Fruit fly (Drosophila melanogaster) whole organism, prepupa: Measurements from ENCODE around the gene tbc.

ENCODE experiments used
- CG10631 ChIP-seq: fragments of 200-800 bp; sonication (Bioruptor generic); optimal IDR thresholded peaks from 2 replicates; lab custom pipeline; 2016; ENCODE audit warnings: missing biosample characterization, missing genetic modification characterization
- CG10669 ChIP-seq: fragments of 200-800 bp; sonication (Bioruptor generic); optimal IDR thresholded peaks from 3 replicates; lab custom pipeline; 2018; ENCODE audit warnings: missing biosample characterization, mild to moderate bottlenecking, missing genetic modification characterization, moderate library complexity
- CG11294 ChIP-seq: fragments of 200-800 bp; sonication (Bioruptor generic); IDR thresholded peaks from 2 replicates; pipeline ENCODE4 v1.3.6; 2022; ENCODE audit warnings: missing biosample characterization, missing genetic modification characterization
- CG11762 ChIP-seq: fragments of 200-800 bp; sonication (Bioruptor generic); optimal IDR thresholded peaks from 3 replicates; lab custom pipeline; 2016; ENCODE audit warnings: missing biosample characterization, missing genetic modification characterization; ENCODE audit not compliant: insufficient read depth
- CG11902 ChIP-seq: fragments of 200-800 bp; sonication (Bioruptor generic); optimal IDR thresholded peaks from 3 replicates; lab custom pipeline; 2016; ENCODE audit warnings: missing biosample characterization, missing genetic modification characterization
- CG15336 ChIP-seq: fragments of 200-800 bp; sonication (Bioruptor generic); IDR thresholded peaks from 2 replicates; pipeline ENCODE4 v1.3.6; 2022; ENCODE audit warnings: missing biosample characterization, missing genetic modification characterization
- CG1621 ChIP-seq: fragments of 200-800 bp; sonication (Bioruptor generic); optimal IDR thresholded peaks from 3 replicates; lab custom pipeline; 2018; ENCODE audit warnings: missing biosample characterization, mild to moderate bottlenecking, missing genetic modification characterization
- CG16779 ChIP-seq: fragments of 200-800 bp; sonication (Bioruptor generic); optimal IDR thresholded peaks from 3 replicates; lab custom pipeline; 2017; ENCODE audit warnings: missing biosample characterization, mild to moderate bottlenecking, missing genetic modification characterization
- CG31627 ChIP-seq: fragments of 200-800 bp; sonication (Bioruptor generic); optimal IDR thresholded peaks from 3 replicates; lab custom pipeline; 2016; ENCODE audit warnings: missing biosample characterization, missing genetic modification characterization
- CG32006 ChIP-seq: fragments of 200-800 bp; sonication (Bioruptor generic); optimal IDR thresholded peaks from 3 replicates; lab custom pipeline; 2017; ENCODE audit warnings: missing biosample characterization, mild to moderate bottlenecking, missing genetic modification characterization
- CG3919 ChIP-seq: fragments of 200-800 bp; sonication (Bioruptor generic); optimal IDR thresholded peaks from 3 replicates; lab custom pipeline; 2016; ENCODE audit warnings: missing biosample characterization, missing genetic modification characterization
- CG6163 ChIP-seq: fragments of 200-800 bp; sonication (Bioruptor generic); IDR thresholded peaks from 3 replicates; pipeline ENCODE4 v1.3.6; 2022; ENCODE audit warnings: missing biosample characterization, missing genetic modification characterization
- CG6276 ChIP-seq: fragments of 200-800 bp; sonication (Bioruptor generic); optimal IDR thresholded peaks from 2 replicates; lab custom pipeline; 2017; ENCODE audit warnings: missing biosample characterization, mild to moderate bottlenecking, missing genetic modification characterization
- CG6808 ChIP-seq: fragments of 200-800 bp; sonication (Bioruptor generic); optimal IDR thresholded peaks from 3 replicates; lab custom pipeline; 2017; ENCODE audit warnings: missing biosample characterization, missing genetic modification characterization, mild to moderate bottlenecking, moderate library complexity, missing genetic modification reagents
- CG6854 ChIP-seq: fragments of 200-800 bp; sonication (Bioruptor generic); optimal IDR thresholded peaks from 2 replicates; lab custom pipeline; 2017; ENCODE audit warnings: missing biosample characterization, mild to moderate bottlenecking, missing genetic modification characterization
- CG8632 ChIP-seq: fragments of 200-800 bp; sonication (Bioruptor generic); optimal IDR thresholded peaks from 3 replicates; lab custom pipeline; 2016; ENCODE audit warnings: missing biosample characterization, missing genetic modification characterization
- CG9139 ChIP-seq: fragments of 200-800 bp; sonication (Bioruptor generic); optimal IDR thresholded peaks from 3 replicates; lab custom pipeline; 2017; ENCODE audit warnings: missing biosample characterization, mild to moderate bottlenecking, missing genetic modification characterization
- Eip75B ChIP-seq: fragments of 200-800 bp; sonication (Bioruptor generic); optimal IDR thresholded peaks from 3 replicates; lab custom pipeline; 2016; ENCODE audit warnings: missing biosample characterization, missing genetic modification characterization
- Eip78C ChIP-seq: fragments of 200-800 bp; sonication (Bioruptor generic); peaks from one replicate; lab custom pipeline; 2016; ENCODE audit warnings: missing biosample characterization, missing genetic modification characterization
- Eip93F ChIP-seq: fragments of 200-800 bp; sonication (Bioruptor generic); optimal IDR thresholded peaks from 2 replicates; lab custom pipeline; 2016; ENCODE audit warnings: missing biosample characterization, mild to moderate bottlenecking, missing genetic modification characterization
- Ets21C ChIP-seq: fragments of 200-800 bp; sonication (Bioruptor generic); optimal IDR thresholded peaks from 3 replicates; lab custom pipeline; 2016; ENCODE audit warnings: missing biosample characterization, missing genetic modification characterization
- Gug ChIP-seq: fragments of 200-800 bp; sonication (Bioruptor generic); IDR thresholded peaks from 2 replicates; pipeline ENCODE4 v1.3.6; 2022; ENCODE audit warnings: missing biosample characterization, missing genetic modification characterization
- Hr38 ChIP-seq: sonication (Bioruptor generic); optimal IDR thresholded peaks from 2 replicates; lab custom pipeline; 2016; ENCODE audit warnings: missing biosample characterization, missing genetic modification characterization
- Hr39 ChIP-seq: fragments of 200-800 bp; sonication (Bioruptor generic); optimal IDR thresholded peaks from 2 replicates; lab custom pipeline; 2016; ENCODE audit warnings: missing biosample characterization, missing genetic modification characterization
- Hr4 ChIP-seq: fragments of 200-800 bp; sonication (Bioruptor generic); optimal IDR thresholded peaks from 3 replicates; lab custom pipeline; 2016; ENCODE audit warnings: missing biosample characterization, missing genetic modification characterization
- Lpt ChIP-seq: fragments of 200-800 bp; sonication (Bioruptor generic); optimal IDR thresholded peaks from 3 replicates; lab custom pipeline; 2016; ENCODE audit warnings: missing biosample characterization, missing genetic modification characterization
- OdsH ChIP-seq: fragments of 200-800 bp; sonication (Bioruptor generic); optimal IDR thresholded peaks from 3 replicates; lab custom pipeline; 2016; ENCODE audit warnings: missing biosample characterization, missing genetic modification characterization
- Smox ChIP-seq: fragments of 200-800 bp; sonication (Bioruptor generic); optimal IDR thresholded peaks from 3 replicates; lab custom pipeline; 2016; ENCODE audit warnings: missing biosample characterization, missing genetic modification characterization
- Sox102F ChIP-seq: fragments of 200-800 bp; sonication (Bioruptor generic); optimal IDR thresholded peaks from 2 replicates; lab custom pipeline; 2016; ENCODE audit warnings: missing biosample characterization, mild to moderate bottlenecking, missing genetic modification characterization
- Sox14 ChIP-seq: fragments of 200-800 bp; sonication (Bioruptor generic); optimal IDR thresholded peaks from 3 replicates; lab custom pipeline; 2016; ENCODE audit warnings: missing biosample characterization, missing genetic modification characterization
- Sox15 ChIP-seq: fragments of 200-800 bp; sonication (Bioruptor generic); optimal IDR thresholded peaks from 3 replicates; lab custom pipeline; 2016; ENCODE audit warnings: missing biosample characterization, missing genetic modification characterization
- acj6 ChIP-seq: fragments of 200-800 bp; sonication (Bioruptor generic); optimal IDR thresholded peaks from 3 replicates; lab custom pipeline; 2016; ENCODE audit warnings: missing biosample characterization, missing genetic modification characterization
- cyc ChIP-seq: fragments of 200-800 bp; sonication (Bioruptor generic); optimal IDR thresholded peaks from 3 replicates; lab custom pipeline; 2016; ENCODE audit warnings: missing biosample characterization, missing genetic modification characterization
- eg ChIP-seq: fragments of 200-800 bp; sonication (Bioruptor generic); IDR thresholded peaks from 3 replicates; pipeline ENCODE4 v1.3.6; 2022; ENCODE audit warnings: missing biosample characterization, missing genetic modification characterization
- fd85E ChIP-seq: fragments of 200-800 bp; sonication (Bioruptor generic); optimal IDR thresholded peaks from 3 replicates; lab custom pipeline; 2016; ENCODE audit warnings: missing biosample characterization, missing genetic modification characterization
- fkh ChIP-seq: fragments of 200-800 bp; sonication (Bioruptor generic); optimal IDR thresholded peaks from 3 replicates; lab custom pipeline; 2017; ENCODE audit warnings: missing biosample characterization, mild to moderate bottlenecking, missing genetic modification characterization, moderate library complexity
- lz ChIP-seq: fragments of 200-800 bp; sonication (Bioruptor generic); optimal IDR thresholded peaks from 3 replicates; lab custom pipeline; 2016; ENCODE audit warnings: missing biosample characterization, missing genetic modification characterization
- net ChIP-seq: fragments of 200-800 bp; sonication (Bioruptor generic); optimal IDR thresholded peaks from 3 replicates; lab custom pipeline; 2016; ENCODE audit warnings: missing biosample characterization, missing genetic modification characterization
- pdm3 ChIP-seq: fragments of 200-800 bp; sonication (Bioruptor generic); optimal IDR thresholded peaks from 3 replicates; lab custom pipeline; 2016; ENCODE audit warnings: missing biosample characterization, missing genetic modification characterization
- salr ChIP-seq, 2 experiments: fragments of 200-800 bp; sonication (Bioruptor generic); optimal IDR thresholded peaks; 3 replicates each; lab custom pipeline; 2016 to 2018; ENCODE audit warnings: missing biosample characterization in 2 of 2, missing genetic modification characterization in 2 of 2, mild to moderate bottlenecking in 1 of 2
- spab ChIP-seq: fragments of 200-800 bp; sonication (Bioruptor generic); optimal IDR thresholded peaks from 2 replicates; lab custom pipeline; 2017; ENCODE audit warnings: missing biosample characterization, mild to moderate bottlenecking, missing genetic modification characterization, missing genetic modification reagents
- ss ChIP-seq, 2 experiments: fragments of 200-800 bp; sonication (Bioruptor generic); optimal IDR thresholded peaks; 2 replicates in 1 of 2; 3 replicates in 1 of 2; lab custom pipeline; 2017 to 2018; ENCODE audit warnings: mild to moderate bottlenecking in 2 of 2, missing biosample characterization in 2 of 2, missing genetic modification characterization in 2 of 2, moderate library complexity in 1 of 2
- svp ChIP-seq: fragments of 200-800 bp; sonication (Bioruptor generic); peaks from one replicate; lab custom pipeline; 2016; ENCODE audit warnings: missing biosample characterization, missing genetic modification characterization
- topi ChIP-seq: fragments of 200-800 bp; sonication (Bioruptor generic); optimal IDR thresholded peaks from 3 replicates; lab custom pipeline; 2016; ENCODE audit warnings: missing biosample characterization, missing genetic modification characterization
- vri ChIP-seq: fragments of 200-800 bp; sonication (Bioruptor generic); optimal IDR thresholded peaks from 3 replicates; lab custom pipeline; 2016; ENCODE audit warnings: missing biosample characterization, mild to moderate bottlenecking, missing genetic modification characterization

tbc gene

dm6 chrX:20509535-20510424 lies 60.6 kb downstream of the tbc start (continued):
- TF ChIP-seq CG6854 (GFP tag; lab: Kevin White, UChicago), result no peak
- no peak for TF ChIP-seq Sox15 (GFP tag; lab: Kevin White, UChicago)
- TF ChIP-seq svp, result peak; percentile 87
- TF ChIP-seq CG1621 (tag; lab: Kevin White, UChicago), result no peak
- peak; percentile 12 for TF ChIP-seq CG8632 (GFP tag; lab: Kevin White, UChicago)
- no peak for TF ChIP-seq eg (GFP tag; lab: Robert Waterston, UW)
- TF ChIP-seq spab, result no peak
- no peak for TF ChIP-seq CG16779 (tag; lab: Kevin White, UChicago)
- no peak for TF ChIP-seq Hr38 (GFP tag; lab: Kevin White, UChicago)
- peak; percentile 86 for TF ChIP-seq Eip78C (GFP tag; lab: Kevin White, UChicago)
- TF ChIP-seq vri (GFP tag; lab: Kevin White, UChicago), result peak; percentile 75
- no peak for TF ChIP-seq CG10669
- peak; percentile 80 for TF ChIP-seq Smox (GFP tag; lab: Kevin White, UChicago)
- peak; percentile 59 for TF ChIP-seq CG31627 (GFP tag; lab: Kevin White, UChicago)
- TF ChIP-seq CG11762 (GFP tag; lab: Kevin White, UChicago), result no peak
- TF ChIP-seq Sox14 (GFP tag; lab: Kevin White, UChicago), result peak; percentile 21
- no peak for TF ChIP-seq CG10631 (GFP tag; lab: Kevin White, UChicago)
- TF ChIP-seq CG3919, result peak; percentile 31
- no peak for TF ChIP-seq CG11902 (GFP tag; lab: Kevin White, UChicago)
- TF ChIP-seq CG32006 (GFP tag; lab: Kevin White, UChicago), result no peak
- TF ChIP-seq fkh (GFP tag; lab: Kevin White, UChicago), result no peak
- no peak for TF ChIP-seq CG9139 (GFP tag; lab: Kevin White, UChicago)
- no peak for TF ChIP-seq CG11294 (GFP tag; lab: Robert Waterston, UW)

DNA sequence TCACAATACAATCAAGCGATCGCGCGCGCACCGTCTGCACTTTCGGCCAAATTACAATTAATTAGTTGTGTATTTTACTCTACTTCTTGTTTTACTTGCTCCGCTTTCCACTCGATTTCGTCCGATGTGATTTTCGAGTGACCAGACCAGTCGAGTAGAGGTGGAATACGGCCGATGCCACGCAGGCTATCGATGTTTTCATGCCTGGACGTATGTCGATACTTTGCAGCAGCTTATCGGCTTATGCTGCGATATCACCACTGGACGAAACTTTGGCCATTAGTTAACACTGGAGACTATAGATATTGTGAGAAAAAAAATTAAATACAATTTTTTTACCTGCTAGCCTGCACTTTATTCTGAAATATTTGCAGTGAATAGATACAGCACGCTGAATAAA lies 61.4 kb downstream of the tbc start, which contains the start of gene RhoGAP19D:
Gene RhoGAP19D (minus strand): TSS at position 155 of the 400 bp plus-strand sequence.
- TF ChIP-seq Eip75B, result peak; percentile 30
- TF ChIP-seq Gug (GFP tag; lab: Robert Waterston, UW), result no peak
- TF ChIP-seq acj6, result peak; percentile 54
- TF ChIP-seq CG6808 (GFP tag; lab: Kevin White, UChicago), result no peak
- peak; percentile 37 for TF ChIP-seq CG1621 (tag; lab: Kevin White, UChicago)
- no peak for TF ChIP-seq Sox15 (GFP tag; lab: Kevin White, UChicago)
- no peak for TF ChIP-seq CG32006 (GFP tag; lab: Kevin White, UChicago)
- peak; percentile 49 for TF ChIP-seq lz (GFP tag; lab: Kevin White, UChicago)
- no peak for TF ChIP-seq CG15336 (GFP tag; lab: Robert Waterston, UW)
- TF ChIP-seq CG6276 (GFP tag; lab: Kevin White, UChicago), result no peak
- peak; percentile 2 for TF ChIP-seq CG9139 (GFP tag; lab: Kevin White, UChicago)
- TF ChIP-seq CG3919, result peak; percentile 40
- TF ChIP-seq Hr39, result peak; percentile 50
- no peak for TF ChIP-seq CG8632 (GFP tag; lab: Kevin White, UChicago)
- peak; percentile 63 for TF ChIP-seq pdm3
- no peak for TF ChIP-seq CG11902 (GFP tag; lab: Kevin White, UChicago)
- TF ChIP-seq net (GFP tag; lab: Kevin White, UChicago), result peak; percentile 50
- peak; percentile 54 for TF ChIP-seq CG10631 (GFP tag; lab: Kevin White, UChicago)
- no peak for TF ChIP-seq fkh (GFP tag; lab: Kevin White, UChicago)
- TF ChIP-seq CG11762 (GFP tag; lab: Kevin White, UChicago), result no peak
- peak; percentile 59 for TF ChIP-seq Sox14 (GFP tag; lab: Kevin White, UChicago)
- peak; percentile 51 for TF ChIP-seq OdsH (GFP tag; lab: Kevin White, UChicago)
- peak; percentile 39 for TF ChIP-seq CG31627 (GFP tag; lab: Kevin White, UChicago)
- peak; percentile 65 for TF ChIP-seq CG6163 (GFP tag; lab: Robert Waterston, UW)
- TF ChIP-seq salr (GFP tag; optimal IDR thresholded peaks at IDR 0.05; lab: Kevin White, UChicago), result peak in 1 of 2 experiments; percentile 32
- TF ChIP-seq Hr4 (GFP tag; lab: Kevin White, UChicago), result peak; percentile 9
- no peak for TF ChIP-seq Lpt (GFP tag; lab: Kevin White, UChicago)
- TF ChIP-seq svp, result peak; percentile 80
- no peak for TF ChIP-seq Eip93F (GFP tag; lab: Kevin White, UChicago)
- TF ChIP-seq Eip78C (GFP tag; lab: Kevin White, UChicago), result peak; percentile 33
- peak; percentile 25 for TF ChIP-seq Ets21C (GFP tag; lab: Kevin White, UChicago)
- peak in 1 of 2 experiments; percentile 13 for TF ChIP-seq ss (GFP tag; optimal IDR thresholded peaks at IDR 0.05; lab: Kevin White, UChicago)
- TF ChIP-seq Sox102F (GFP tag; lab: Kevin White, UChicago), result peak; percentile 51
- peak; percentile 59 for TF ChIP-seq topi (GFP tag; lab: Kevin White, UChicago)
- TF ChIP-seq fd85E (GFP tag; lab: Kevin White, UChicago), result no peak
- peak; percentile 39 for TF ChIP-seq vri (GFP tag; lab: Kevin White, UChicago)
- no peak; the same call in 2 of the 3 replicates for TF ChIP-seq eg (GFP tag; lab: Robert Waterston, UW)
- TF ChIP-seq spab, result no peak
- TF ChIP-seq cyc (GFP tag; lab: Kevin White, UChicago), result peak; percentile 50
- peak; percentile 35 for TF ChIP-seq Smox (GFP tag; lab: Kevin White, UChicago)
